Worm (Caenorhabditis elegans) whole organism, L2 larva: ENCODE measurements around the gene sucl-2.

Source experiments
- elt-3 ChIP-seq: sonication (generic microtip); optimal IDR thresholded peaks from 2 replicates; lab custom pipeline; 2017; ENCODE audit warnings: missing biosample characterization, missing genetic modification characterization
- lin-39 ChIP-seq: fragments of 150-350 bp; optimal IDR thresholded peaks from 2 replicates; lab custom pipeline; 2014; ENCODE audit warnings: missing biosample characterization, missing genetic modification reagents, missing genetic modification characterization
- mdl-1 ChIP-seq, 2 experiments: fragments of 150-350 bp in 1 of 2; sonication (generic microtip) in 1 of 2; optimal IDR thresholded peaks; 2 replicates each; lab custom pipeline; 2017; ENCODE audit warnings: missing biosample characterization in 2 of 2, missing genetic modification characterization in 2 of 2
- skn-1 ChIP-seq: sonication (generic microtip); optimal IDR thresholded peaks from 2 replicates; lab custom pipeline; 2017; ENCODE audit warnings: missing biosample characterization, missing genetic modification characterization
- ztf-11 ChIP-seq: sonication (generic microtip); optimal IDR thresholded peaks from 2 replicates; lab custom pipeline; 2017; ENCODE audit warnings: missing biosample characterization, missing genetic modification characterization

- TF ChIP-seq lin-39 (tag; lab: Kevin White, UChicago), result no peak
- TF ChIP-seq elt-3 (tag; lab: Kevin White, UChicago), result no peak
- TF ChIP-seq skn-1 (tag; lab: Kevin White, UChicago), result no peak
- no peak for TF ChIP-seq ztf-11 (tag; lab: Kevin White, UChicago)
- TF ChIP-seq mdl-1 (tag; optimal IDR thresholded peaks at IDR 0.05; lab: Kevin White, UChicago), result no peak
Observed at ce11 chrIII:907990-908389, 6.8 kb upstream of the sucl-2 start.
